Worm (Caenorhabditis elegans): Measurements from ENCODE around the gene phf-33.

Gene phf-33

ce11 chrX:13306869-13307446 lies 28.2 kb upstream of the phf-33 start (continued):
- TF ChIP-seq mdt-29 (GFP tag; IDR thresholded peaks at IDR 0.05) (peak; percentile 90), F37D6.2 (tag; optimal IDR thresholded peaks at IDR 0.05) (peak; percentile 78), T20F7.1 (GFP tag; optimal IDR thresholded peaks at IDR 0.05) (peak; percentile 81), lir-3 (tag; optimal IDR thresholded peaks at IDR 0.05) (peak; percentile 89), mxl-2 (GFP tag; conservative IDR thresholded peaks at IDR 0.05) (peak; percentile 79), zfp-2 (tag; optimal IDR thresholded peaks at IDR 0.05) (peak; percentile 69), unc-130 (GFP tag; optimal IDR thresholded peaks at IDR 0.05) (peak; percentile 81), skn-1 (tag; optimal IDR thresholded peaks at IDR 0.05) (no peak), lim-7 (GFP tag; IDR thresholded peaks at IDR 0.05) (peak; percentile 98), tag-97 (GFP tag; IDR thresholded peaks at IDR 0.05) (no peak), F26F4.8 (GFP tag; conservative IDR thresholded peaks at IDR 0.05) (peak; percentile 80), nhr-10 (tag; optimal IDR thresholded peaks at IDR 0.05) (no peak), madf-9 (GFP tag; conservative IDR thresholded peaks at IDR 0.05) (peak; percentile 92), nhr-42 (GFP tag; IDR thresholded peaks at IDR 0.05) (peak; percentile 77), lsy-2 (tag; optimal IDR thresholded peaks at IDR 0.05) (peak in 1 of 2 experiments; percentile 3), aha-1 (tag) (peak; percentile 80), ama-1 (optimal IDR thresholded peaks at IDR 0.05) (no peak), ztf-7 (tag; optimal IDR thresholded peaks at IDR 0.05) (peak; percentile 88), duxl-1 (tag; optimal IDR thresholded peaks at IDR 0.05; ENCODE audit: poor library complexity) (no peak), lin-13 (GFP tag; optimal IDR thresholded peaks at IDR 0.05) (peak; percentile 56), hmg-1.1 (GFP tag; IDR thresholded peaks at IDR 0.05) (peak; percentile 98), ceh-32 (tag; optimal IDR thresholded peaks at IDR 0.05; ENCODE audit: poor library complexity) (peak; percentile 79), madf-5 (GFP tag; IDR thresholded peaks at IDR 0.05) (peak; percentile 87 to 97), snpc-4 (tag; optimal IDR thresholded peaks at IDR 0.05) (no peak), rbr-2 (tag; optimal IDR thresholded peaks at IDR 0.05) (peak; percentile 90), pha-4 (GFP tag; IDR thresholded peaks at IDR 0.05) (no peak; the same call in none of the 2 replicates), pha-4 (tag; optimal IDR thresholded peaks at IDR 0.05) (peak; percentile 12), unc-62 (GFP tag; optimal IDR thresholded peaks at IDR 0.05 in 1 of 2) (peak in 1 of 2 experiments; percentile 96), unc-62 (tag; optimal IDR thresholded peaks at IDR 0.05) (no peak), fkh-10 (GFP tag; optimal IDR thresholded peaks at IDR 0.05) (peak; percentile 31), daf-12 (tag; optimal IDR thresholded peaks at IDR 0.05) (no peak), daf-19 (GFP tag; conservative IDR thresholded peaks at IDR 0.05) (peak; percentile 97), ceh-44 (GFP tag; IDR thresholded peaks at IDR 0.05) (peak; percentile 87), aly-2 (tag; optimal IDR thresholded peaks at IDR 0.05) (no peak), T26A8.4 (GFP tag; IDR thresholded peaks at IDR 0.05) (no peak), dpl-1 (GFP tag; optimal IDR thresholded peaks at IDR 0.05) (peak; percentile 57), ceh-62 (tag; optimal IDR thresholded peaks at IDR 0.05) (no peak), lin-38 (GFP tag; IDR thresholded peaks at IDR 0.05) (no peak), arid-1 (GFP tag; conservative IDR thresholded peaks at IDR 0.05) (peak; percentile 91), zip-2 (tag; optimal IDR thresholded peaks at IDR 0.05) (peak; percentile 62), nhr-102 (tag; optimal IDR thresholded peaks at IDR 0.05) (peak; percentile 91), zag-1 (tag; optimal IDR thresholded peaks at IDR 0.05) (no peak), dve-1 (tag; optimal IDR thresholded peaks at IDR 0.05; ENCODE audit: insufficient read depth) (peak; percentile 94), mdl-1 (tag; optimal IDR thresholded peaks at IDR 0.05) (peak; percentile 42 to 64), nhr-111 (GFP tag; optimal IDR thresholded peaks at IDR 0.05) (peak; percentile 85), F10B5.3 (tag; optimal IDR thresholded peaks at IDR 0.05) (peak; percentile 82), mxl-3 (GFP tag; optimal IDR thresholded peaks at IDR 0.05) (peak; percentile 72), ZK546.5 (tag; optimal IDR thresholded peaks at IDR 0.05) (no peak), Y105C5A.15 (GFP tag; IDR thresholded peaks at IDR 0.05) (peak; percentile 88; the same call in 1 of the 2 replicates), sdz-12 (GFP tag; optimal IDR thresholded peaks at IDR 0.05) (peak; percentile 90), pqm-1 (tag; optimal IDR thresholded peaks at IDR 0.05) (no peak), mep-1 (tag; optimal IDR thresholded peaks at IDR 0.05) (no peak)

Measured in whole organism, L4 larva.